Worm (Caenorhabditis elegans) whole organism, L4/young adult: ENCODE results near the gene F23A7.5.

Experiments used
- W03F9.2 ChIP-seq: fragments of 150-350 bp; optimal IDR thresholded peaks from 2 replicates; lab custom pipeline; 2014; ENCODE audit warnings: missing biosample characterization, missing genetic modification characterization
- dao-5 ChIP-seq: sonication (generic microtip); optimal IDR thresholded peaks from 2 replicates; lab custom pipeline; 2016; ENCODE audit warnings: missing genotype, missing genetic modification characterization, moderate library complexity, missing compliant biosample characterization
- him-1 ChIP-seq: sonication (generic microtip); optimal IDR thresholded peaks from 2 replicates; lab custom pipeline; 2016; ENCODE audit warnings: missing genotype, missing genetic modification reagents, missing genetic modification characterization, missing compliant biosample characterization

- TF ChIP-seq W03F9.2 (tag; lab: Kevin White, UChicago) (no peak), him-1 (tag; lab: Kevin White, UChicago) (no peak), dao-5 (tag; lab: Kevin White, UChicago) (no peak)
Measured at ce11 chrX:16218306-16218705, 10.4 kb upstream of the F23A7.5 start.
